Fruit fly (Drosophila melanogaster): ENCODE measurements around the gene Reph.
A peak's percentile ranks its signal among the peaks of the same experiment; 100 is the strongest.

DNA sequence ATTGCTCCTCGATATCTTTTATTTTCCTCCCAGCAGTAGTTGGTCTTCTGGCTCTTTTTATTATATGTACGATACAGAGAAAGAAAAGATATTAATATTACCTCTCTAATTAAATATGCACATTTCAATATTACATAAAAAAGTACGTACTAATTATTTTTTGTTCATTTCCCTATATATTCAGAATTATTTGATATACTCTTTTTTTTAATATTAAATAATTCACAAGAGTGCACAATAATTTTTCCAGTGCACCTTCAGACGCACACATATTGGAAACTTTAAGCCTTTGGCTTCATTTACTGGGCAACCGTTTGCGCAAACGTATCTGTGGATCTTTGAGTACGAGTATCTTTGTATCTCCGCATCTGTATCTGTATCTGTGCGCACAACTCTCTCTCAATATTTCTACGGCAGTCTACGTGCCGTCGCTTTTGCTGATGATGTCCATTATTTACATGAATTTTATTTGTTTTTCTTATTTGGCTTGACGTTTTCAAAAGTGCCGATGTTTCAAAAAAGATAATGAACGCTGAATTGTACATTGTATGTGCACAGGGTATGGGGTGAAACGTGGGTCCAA, 26.6 kb upstream of the Reph start:
- TF ChIP-seq tj (GFP tag; optimal IDR thresholded peaks at IDR 0.05) (peak; percentile 97), cnc (optimal IDR thresholded peaks at IDR 0.05) (no peak), CG1620 (GFP tag; optimal IDR thresholded peaks at IDR 0.05) (no peak), CG5204 (GFP tag; optimal IDR thresholded peaks at IDR 0.05) (peak; percentile 23), CG12768 (GFP tag; optimal IDR thresholded peaks at IDR 0.05) (no peak)
